Worm (Caenorhabditis elegans) whole organism, young adult: Measurements from ENCODE around the gene F07G6.10.

Experiments used
- F39B2.1 ChIP-seq: fragments of 200-800 bp; sonication (Bioruptor generic); IDR thresholded peaks from 2 replicates; pipeline ENCODE4 v1.3.6; 2022; ENCODE audit warnings: missing genetic modification reagents, missing genetic modification characterization, missing compliant biosample characterization
- K11D2.4 ChIP-seq: fragments of 200-800 bp; sonication (Bioruptor generic); IDR thresholded peaks from 2 replicates; pipeline ENCODE4 v1.3.6; 2022; ENCODE audit warnings: missing genetic modification reagents, missing genetic modification characterization, missing compliant biosample characterization
- Y79H2A.3 ChIP-seq: fragments of 200-800 bp; sonication (Bioruptor generic); conservative IDR thresholded peaks from 2 replicates; pipeline ENCODE4 v1.3.6; 2022; ENCODE audit warnings: missing genetic modification reagents, missing genetic modification characterization, missing compliant biosample characterization
- ama-1 ChIP-seq, 3 experiments: fragments of 150-350 bp in 1 of 3; sonication (generic microtip) in 2 of 3; optimal IDR thresholded peaks; 2 replicates each; lab custom pipeline; 2014 to 2018; ENCODE audit warnings: missing biosample characterization in 2 of 3, missing genetic modification characterization in 2 of 3, missing genetic modification reagents in 2 of 3
- aptf-3 ChIP-seq: fragments of 200-800 bp; sonication (Bioruptor generic); IDR thresholded peaks from 2 replicates; pipeline ENCODE4 v1.3.6; 2022; ENCODE audit warnings: missing genetic modification characterization, missing compliant biosample characterization
- attf-5 ChIP-seq: fragments of 200-800 bp; sonication (Bioruptor generic); optimal IDR thresholded peaks from 2 replicates; lab custom pipeline; 2018; ENCODE audit warnings: mild to moderate bottlenecking, missing genetic modification characterization, missing compliant biosample characterization
- egl-18 ChIP-seq: fragments of 200-800 bp; sonication (Bioruptor generic); IDR thresholded peaks from 2 replicates; pipeline ENCODE4 v1.3.6; 2022; ENCODE audit warnings: missing genetic modification reagents, missing genetic modification characterization, missing compliant biosample characterization
- hrde-1 ChIP-seq: sonication (generic microtip); optimal IDR thresholded peaks from 2 replicates; lab custom pipeline; 2016; ENCODE audit warnings: missing genetic modification characterization, mild to moderate bottlenecking, missing compliant biosample characterization, moderate library complexity, missing genotype, missing genetic modification reagents, borderline replicate concordance
- madf-3 ChIP-seq: fragments of 200-800 bp; sonication (Bioruptor generic); IDR thresholded peaks from 2 replicates; pipeline ENCODE4 v1.3.6; 2022; ENCODE audit warnings: missing genetic modification reagents, missing genetic modification characterization, missing compliant biosample characterization
- nhr-80 ChIP-seq: sonication (generic microtip); optimal IDR thresholded peaks from 2 replicates; lab custom pipeline; 2016; ENCODE audit warnings: missing genetic modification characterization, missing compliant biosample characterization
- snpc-1.1 ChIP-seq: sonication (generic microtip); optimal IDR thresholded peaks from 2 replicates; lab custom pipeline; 2017; ENCODE audit warnings: missing genetic modification characterization, mild to moderate bottlenecking, missing compliant biosample characterization, antibody characterized with exemption, moderate library complexity, missing genotype, missing genetic modification reagents; ENCODE audit not compliant: insufficient read depth
- snpc-4 ChIP-seq, 5 experiments: fragments of 150-350 bp in 1 of 5; sonication (generic microtip) in 4 of 5; optimal IDR thresholded peaks; 2 replicates each; lab custom pipeline; 2014 to 2018; ENCODE audit warnings: missing genetic modification characterization in 5 of 5, missing biosample characterization in 3 of 5, antibody characterized with exemption in 2 of 5, mild to moderate bottlenecking in 2 of 5, missing compliant biosample characterization in 2 of 5, missing genotype in 2 of 5, moderate library complexity in 2 of 5, missing genetic modification reagents in 1 of 5

DNA sequence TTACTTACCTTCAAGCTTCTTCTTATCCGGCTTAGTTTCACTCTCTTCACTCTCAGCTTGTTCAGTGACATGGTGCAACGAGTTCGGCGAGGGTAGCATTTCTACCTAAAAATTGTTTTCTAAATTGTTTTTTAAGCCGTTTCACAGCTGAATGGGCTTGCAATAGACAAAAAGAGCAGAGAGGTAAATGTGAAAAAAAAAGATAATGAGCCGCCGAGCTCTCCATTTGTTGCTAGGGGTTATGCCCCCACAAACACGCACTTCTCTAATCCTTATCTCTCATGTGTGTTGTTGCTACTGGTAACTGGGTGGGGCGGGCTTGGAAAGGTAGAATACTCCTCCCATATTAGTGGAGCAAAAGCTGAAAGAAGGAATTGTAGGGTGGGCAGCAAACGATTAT, 33.9 kb upstream of the F07G6.10 start, which contains the start of gene C36C9.5:
- no peak for TF ChIP-seq nhr-80 (tag; lab: Kevin White, UChicago)
- TF ChIP-seq aptf-3 (GFP tag; lab: Robert Waterston, UW) = no peak
- TF ChIP-seq K11D2.4 (GFP tag; lab: Robert Waterston, UW) = no peak
- no peak for TF ChIP-seq Y79H2A.3 (GFP tag; lab: Robert Waterston, UW)
- TF ChIP-seq F39B2.1 = no peak
- no peak for TF ChIP-seq attf-5 (GFP tag; lab: Kevin White, UChicago)
- no peak for TF ChIP-seq ama-1 (optimal IDR thresholded peaks at IDR 0.05; lab: Kevin White, UChicago)
- no peak for TF ChIP-seq ama-1 (GFP tag; optimal IDR thresholded peaks at IDR 0.05; lab: Kevin White, UChicago)
- TF ChIP-seq hrde-1 (tag; lab: Kevin White, UChicago) = no peak
- no peak for TF ChIP-seq snpc-1.1 (tag; lab: Kevin White, UChicago)
- no peak for TF ChIP-seq snpc-4 (GFP tag; optimal IDR thresholded peaks at IDR 0.05; lab: Kevin White, UChicago)
- TF ChIP-seq snpc-4 (tag; optimal IDR thresholded peaks at IDR 0.05; lab: Kevin White, UChicago) = no peak
- TF ChIP-seq egl-18 (GFP tag; lab: Robert Waterston, UW) = no peak
- TF ChIP-seq madf-3 (GFP tag; lab: Robert Waterston, UW) = no peak
